Worm (Caenorhabditis elegans): Measurements from ENCODE around the gene M162.15.

Gene M162.15

ce11 chrV:19733728-19734127, 37.8 kb downstream of the M162.15 start:
- TF ChIP-seq tab-1 (GFP tag; IDR thresholded peaks at IDR 0.05), result no peak
- TF ChIP-seq ztf-23 (GFP tag; IDR thresholded peaks at IDR 0.05), result no peak
- no peak for TF ChIP-seq flt-1 (GFP tag; IDR thresholded peaks at IDR 0.05)
- no peak for TF ChIP-seq klf-2 (GFP tag; conservative IDR thresholded peaks at IDR 0.05)
- no peak for TF ChIP-seq ref-1 (GFP tag; conservative IDR thresholded peaks at IDR 0.05)

ce11 chrV:19730280-19730679, 41.3 kb downstream of the M162.15 start, which contains the start of gene Y116F11A.1:
TSS of gene Y116F11A.1 (plus strand) at chrV:19730580.
- TF ChIP-seq tab-1 (GFP tag; IDR thresholded peaks at IDR 0.05) (no peak), T22C8.4 (GFP tag; IDR thresholded peaks at IDR 0.05) (no peak), ztf-29 (GFP tag; IDR thresholded peaks at IDR 0.05) (no peak), med-1 (GFP tag; optimal IDR thresholded peaks at IDR 0.05; ENCODE audit: insufficient read depth) (no peak), ref-1 (GFP tag; conservative IDR thresholded peaks at IDR 0.05) (no peak), klf-2 (GFP tag; conservative IDR thresholded peaks at IDR 0.05) (no peak), ztf-23 (GFP tag; IDR thresholded peaks at IDR 0.05) (no peak), flt-1 (GFP tag; IDR thresholded peaks at IDR 0.05) (no peak), cog-1 (tag; optimal IDR thresholded peaks at IDR 0.05) (no peak)

ce11 chrV:19728731-19729130, 42.8 kb downstream of the M162.15 start, which contains the start of gene Y116F11A.3:
TSS of gene Y116F11A.3 (plus strand) at chrV:19729031.
- TF ChIP-seq T22C8.4 (GFP tag; IDR thresholded peaks at IDR 0.05), result no peak
- no peak for TF ChIP-seq flt-1 (GFP tag; IDR thresholded peaks at IDR 0.05)
- TF ChIP-seq klf-2 (GFP tag; conservative IDR thresholded peaks at IDR 0.05), result no peak
- no peak for TF ChIP-seq med-1 (GFP tag; optimal IDR thresholded peaks at IDR 0.05; ENCODE audit: insufficient read depth)
- no peak for TF ChIP-seq tab-1 (GFP tag; IDR thresholded peaks at IDR 0.05)
- TF ChIP-seq ref-1 (GFP tag; conservative IDR thresholded peaks at IDR 0.05), result no peak
- TF ChIP-seq ztf-23 (GFP tag; IDR thresholded peaks at IDR 0.05), result no peak
- no peak for TF ChIP-seq ztf-29 (GFP tag; IDR thresholded peaks at IDR 0.05)
- no peak for TF ChIP-seq cog-1 (tag; optimal IDR thresholded peaks at IDR 0.05)

- TF ChIP-seq med-1 (GFP tag; optimal IDR thresholded peaks at IDR 0.05; ENCODE audit: insufficient read depth) (no peak), ref-1 (GFP tag; conservative IDR thresholded peaks at IDR 0.05) (no peak), klf-2 (GFP tag; conservative IDR thresholded peaks at IDR 0.05) (no peak)
Observed at ce11 chrV:19727990-19728389, 43.6 kb downstream of the M162.15 start.

ce11 chrV:19724589-19724988, 47.0 kb downstream of the M162.15 start:
- TF ChIP-seq med-1 (GFP tag; optimal IDR thresholded peaks at IDR 0.05; ENCODE audit: insufficient read depth), result no peak
- no peak for TF ChIP-seq T22C8.4 (GFP tag; IDR thresholded peaks at IDR 0.05)
- TF ChIP-seq ref-1 (GFP tag; conservative IDR thresholded peaks at IDR 0.05), result no peak
- TF ChIP-seq klf-2 (GFP tag; conservative IDR thresholded peaks at IDR 0.05), result no peak
- TF ChIP-seq ztf-23 (GFP tag; IDR thresholded peaks at IDR 0.05), result no peak
- TF ChIP-seq ztf-29 (GFP tag; IDR thresholded peaks at IDR 0.05), result no peak
- no peak for TF ChIP-seq cog-1 (tag; optimal IDR thresholded peaks at IDR 0.05)
- TF ChIP-seq flt-1 (GFP tag; IDR thresholded peaks at IDR 0.05), result no peak
- TF ChIP-seq tab-1 (GFP tag; IDR thresholded peaks at IDR 0.05), result no peak

ce11 chrV:19722881-19723280, 48.7 kb downstream of the M162.15 start:
- TF ChIP-seq klf-2 (GFP tag; conservative IDR thresholded peaks at IDR 0.05) (0 out of 2 replicates have a peak, but pooled peaks have one; percentile 32), ztf-23 (GFP tag; IDR thresholded peaks at IDR 0.05) (peak; percentile 86), med-1 (GFP tag; optimal IDR thresholded peaks at IDR 0.05; ENCODE audit: insufficient read depth) (peak; percentile 42), ref-1 (GFP tag; conservative IDR thresholded peaks at IDR 0.05) (peak; percentile 52; the same call in 1 of the 2 replicates), tab-1 (GFP tag; IDR thresholded peaks at IDR 0.05) (peak; percentile 85), T22C8.4 (GFP tag; IDR thresholded peaks at IDR 0.05) (peak; percentile 72), flt-1 (GFP tag; IDR thresholded peaks at IDR 0.05) (peak; percentile 93), ztf-29 (GFP tag; IDR thresholded peaks at IDR 0.05) (peak; percentile 64; the same call in 1 of the 2 replicates), cog-1 (tag; optimal IDR thresholded peaks at IDR 0.05) (no peak)
